Worm (Caenorhabditis elegans): ENCODE measurements around the gene srh-203.

ce11 chrV:17486034-17486433, 29.9 kb upstream of the srh-203 start, which contains the start of gene scl-24:
- TF ChIP-seq somi-1 (GFP tag; optimal IDR thresholded peaks at IDR 0.05) (no peak), ama-1 (optimal IDR thresholded peaks at IDR 0.05) (no peak), ama-1 (GFP tag; optimal IDR thresholded peaks at IDR 0.05) (no peak), snpc-4 (GFP tag; optimal IDR thresholded peaks at IDR 0.05) (no peak), snpc-4 (tag; optimal IDR thresholded peaks at IDR 0.05) (no peak), hmg-1.2 (GFP tag; IDR thresholded peaks at IDR 0.05) (no peak), ztf-26 (tag; optimal IDR thresholded peaks at IDR 0.05) (no peak), B0336.3 (GFP tag; IDR thresholded peaks at IDR 0.05) (no peak), akir-1 (GFP tag; optimal IDR thresholded peaks at IDR 0.05) (no peak)

Data from whole organism, young adult.